Worm (Caenorhabditis elegans): ENCODE results near the gene nurf-1.
A peak's percentile ranks its signal among the peaks of the same experiment; 100 is the strongest.

Gene nurf-1

DNA sequence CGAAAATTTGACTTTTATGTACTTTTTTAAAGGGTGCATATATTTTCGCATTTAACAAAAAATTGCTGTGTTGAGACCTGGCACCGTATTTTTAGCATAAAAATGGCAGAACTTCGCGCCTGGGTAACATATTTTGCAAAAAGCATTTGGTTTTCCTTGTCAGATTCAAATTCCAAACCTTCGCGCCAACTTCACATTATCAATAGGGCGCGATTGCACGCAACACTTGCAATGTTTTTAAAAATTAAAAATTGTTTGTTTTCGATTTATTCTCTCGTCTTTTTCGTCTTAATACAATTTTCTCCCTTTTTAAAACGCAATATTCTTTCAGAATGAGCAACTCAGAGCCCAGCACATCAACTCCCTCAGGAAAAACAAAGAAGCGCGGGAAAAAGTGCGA lies 6.9 kb upstream of the nurf-1 start, which contains the start of gene mes-2:
mes-2 (plus strand) TSS at position 330 of the 400 bp plus-strand sequence.
- TF ChIP-seq nhr-237 (tag; optimal IDR thresholded peaks at IDR 0.05) (peak; percentile 50), sptf-1 (tag; optimal IDR thresholded peaks at IDR 0.05) (peak; percentile 14), nhr-2 (tag; optimal IDR thresholded peaks at IDR 0.05) (peak; percentile 3), unc-39 (tag; optimal IDR thresholded peaks at IDR 0.05) (no peak), ces-1 (GFP tag; optimal IDR thresholded peaks at IDR 0.05) (peak; percentile 57), lsy-2 (tag; optimal IDR thresholded peaks at IDR 0.05) (peak; percentile 37), pha-4 (tag; optimal IDR thresholded peaks at IDR 0.05) (peak; percentile 60), mep-1 (tag; optimal IDR thresholded peaks at IDR 0.05) (peak; percentile 88), lin-13 (tag; optimal IDR thresholded peaks at IDR 0.05) (peak; percentile 60), mab-5 (tag; optimal IDR thresholded peaks at IDR 0.05) (no peak), ham-2 (GFP tag; optimal IDR thresholded peaks at IDR 0.05) (no peak), nhr-12 (tag; optimal IDR thresholded peaks at IDR 0.05) (no peak), ceh-83 (GFP tag; optimal IDR thresholded peaks at IDR 0.05) (peak; percentile 53), hlh-1 (tag; optimal IDR thresholded peaks at IDR 0.05) (peak; percentile 68), sem-2 (GFP tag; optimal IDR thresholded peaks at IDR 0.05) (no peak), unc-62 (GFP tag; optimal IDR thresholded peaks at IDR 0.05) (peak; percentile 21)

DNA sequence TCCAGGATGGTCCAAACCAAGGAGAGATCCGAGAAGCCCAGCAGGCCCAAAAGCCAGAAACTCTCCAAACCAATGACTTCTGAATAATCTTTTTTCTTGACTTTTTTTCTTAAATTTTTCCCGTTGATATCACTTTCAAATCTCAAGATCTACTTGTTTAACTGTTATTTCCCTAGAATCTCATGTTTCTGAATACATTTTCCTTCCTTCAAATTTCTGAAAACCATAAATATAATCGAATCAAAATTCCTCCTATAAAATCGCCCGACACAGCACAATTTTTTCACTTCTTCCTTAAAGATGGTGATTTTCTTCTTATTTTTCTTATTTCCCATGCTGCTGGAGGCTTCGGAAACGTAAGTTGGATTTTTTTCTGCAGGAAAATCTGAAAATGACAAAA lies 2.3 kb upstream of the nurf-1 start, which contains the start of gene F26H11.8:
F26H11.8 (plus strand) TSS at position 301 of the 400 bp plus-strand sequence.
- TF ChIP-seq mls-2 (tag; optimal IDR thresholded peaks at IDR 0.05), result no peak
- no peak for TF ChIP-seq nhr-12 (tag; optimal IDR thresholded peaks at IDR 0.05)
- TF ChIP-seq lin-32 (GFP tag; optimal IDR thresholded peaks at IDR 0.05), result no peak
- TF ChIP-seq elt-1 (tag; optimal IDR thresholded peaks at IDR 0.05; ENCODE audit: borderline replicate concordance, insufficient read depth), result no peak
- no peak for TF ChIP-seq nhr-2 (tag; optimal IDR thresholded peaks at IDR 0.05)
- TF ChIP-seq unc-39 (tag; optimal IDR thresholded peaks at IDR 0.05), result no peak
- TF ChIP-seq pha-4 (tag; optimal IDR thresholded peaks at IDR 0.05), result no peak
- no peak for TF ChIP-seq ceh-43 (GFP tag; optimal IDR thresholded peaks at IDR 0.05)
- no peak for TF ChIP-seq ham-2 (GFP tag; optimal IDR thresholded peaks at IDR 0.05)

- TF ChIP-seq sem-2 (GFP tag; optimal IDR thresholded peaks at IDR 0.05) (no peak), cnd-1 (tag; optimal IDR thresholded peaks at IDR 0.05) (no peak), mls-2 (tag; optimal IDR thresholded peaks at IDR 0.05) (no peak), zip-8 (tag; optimal IDR thresholded peaks at IDR 0.05) (no peak), M03D4.4 (tag; optimal IDR thresholded peaks at IDR 0.05) (no peak)
Observed at ce11 chrII:14393766-14394165, 3.3 kb downstream of the nurf-1 start.

DNA sequence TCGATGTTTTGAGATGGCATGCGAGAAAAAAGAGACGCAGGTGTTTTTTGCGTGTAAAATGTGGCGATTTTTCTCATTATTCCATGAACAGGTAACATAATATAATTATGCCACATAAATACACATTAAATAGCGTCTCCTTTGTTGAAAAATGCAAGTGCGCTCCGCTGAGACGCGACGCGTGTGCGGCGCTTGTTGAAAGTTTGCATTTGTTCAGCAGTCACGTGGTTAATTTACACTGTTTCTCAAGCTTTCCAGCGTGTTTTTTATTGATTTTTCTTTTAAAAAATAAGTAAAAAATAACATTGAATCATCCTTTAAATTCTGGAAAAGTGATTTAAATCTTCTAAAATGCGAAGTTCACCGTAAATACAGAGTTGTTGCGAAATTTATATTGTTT lies 9.1 kb downstream of the nurf-1 start:
- TF ChIP-seq pha-4 (tag; optimal IDR thresholded peaks at IDR 0.05), result peak; percentile 95
- TF ChIP-seq nhr-28 (tag; optimal IDR thresholded peaks at IDR 0.05), result no peak
- TF ChIP-seq ztf-11 (tag; optimal IDR thresholded peaks at IDR 0.05), result no peak
- TF ChIP-seq unc-120 (tag; optimal IDR thresholded peaks at IDR 0.05; ENCODE audit: poor library complexity, severe bottlenecking), result peak; percentile 32
- TF ChIP-seq lin-13 (tag; optimal IDR thresholded peaks at IDR 0.05), result peak; percentile 82
- no peak for TF ChIP-seq lin-32 (GFP tag; optimal IDR thresholded peaks at IDR 0.05)
- peak; percentile 91 for TF ChIP-seq ces-1 (GFP tag; optimal IDR thresholded peaks at IDR 0.05)
- peak; percentile 69 for TF ChIP-seq lsy-2 (tag; optimal IDR thresholded peaks at IDR 0.05)
- no peak for TF ChIP-seq drap-1 (GFP tag; optimal IDR thresholded peaks at IDR 0.05)
- TF ChIP-seq ham-2 (GFP tag; optimal IDR thresholded peaks at IDR 0.05), result peak; percentile 52
- peak; percentile 85 for TF ChIP-seq nhr-237 (tag; optimal IDR thresholded peaks at IDR 0.05)
- TF ChIP-seq tbx-8 (GFP tag; optimal IDR thresholded peaks at IDR 0.05), result no peak
- peak; percentile 54 for TF ChIP-seq hlh-1 (tag; optimal IDR thresholded peaks at IDR 0.05)
- TF ChIP-seq nhr-2 (tag; optimal IDR thresholded peaks at IDR 0.05), result peak; percentile 12
- TF ChIP-seq ceh-39 (tag; optimal IDR thresholded peaks at IDR 0.05), result peak; percentile 64
- TF ChIP-seq M03D4.4 (tag; optimal IDR thresholded peaks at IDR 0.05), result peak; percentile 2
- no peak for TF ChIP-seq mls-2 (tag; optimal IDR thresholded peaks at IDR 0.05)
- peak; percentile 82 for TF ChIP-seq mep-1 (tag; optimal IDR thresholded peaks at IDR 0.05)
- TF ChIP-seq sptf-1 (tag; optimal IDR thresholded peaks at IDR 0.05), result peak; percentile 18
- TF ChIP-seq bed-3 (GFP tag; optimal IDR thresholded peaks at IDR 0.05), result no peak
- no peak for TF ChIP-seq elt-1 (tag; optimal IDR thresholded peaks at IDR 0.05; ENCODE audit: borderline replicate concordance, insufficient read depth)
- no peak for TF ChIP-seq nhr-12 (tag; optimal IDR thresholded peaks at IDR 0.05)
- TF ChIP-seq ceh-83 (GFP tag; optimal IDR thresholded peaks at IDR 0.05), result peak; percentile 26
- no peak for TF ChIP-seq zip-8 (tag; optimal IDR thresholded peaks at IDR 0.05)
- peak; percentile 25 for TF ChIP-seq ceh-43 (GFP tag; optimal IDR thresholded peaks at IDR 0.05)
- no peak for TF ChIP-seq snpc-4 (tag; optimal IDR thresholded peaks at IDR 0.05)

- no peak for TF ChIP-seq ztf-11 (tag; optimal IDR thresholded peaks at IDR 0.05)
- TF ChIP-seq nhr-12 (tag; optimal IDR thresholded peaks at IDR 0.05), result no peak
- TF ChIP-seq ham-2 (GFP tag; optimal IDR thresholded peaks at IDR 0.05), result no peak
- no peak for TF ChIP-seq cnd-1 (tag; optimal IDR thresholded peaks at IDR 0.05)
- no peak for TF ChIP-seq nhr-237 (tag; optimal IDR thresholded peaks at IDR 0.05)
- no peak for TF ChIP-seq ceh-39 (tag; optimal IDR thresholded peaks at IDR 0.05)
- no peak for TF ChIP-seq bed-3 (GFP tag; optimal IDR thresholded peaks at IDR 0.05)
- no peak for TF ChIP-seq elt-3 (tag; optimal IDR thresholded peaks at IDR 0.05)
- TF ChIP-seq hlh-1 (tag; optimal IDR thresholded peaks at IDR 0.05), result no peak
- no peak for TF ChIP-seq snpc-4 (tag; optimal IDR thresholded peaks at IDR 0.05)
- no peak for TF ChIP-seq tbx-8 (GFP tag; optimal IDR thresholded peaks at IDR 0.05)
- no peak for TF ChIP-seq nhr-28 (tag; optimal IDR thresholded peaks at IDR 0.05)
- no peak for TF ChIP-seq sptf-1 (tag; optimal IDR thresholded peaks at IDR 0.05)
- no peak for TF ChIP-seq zip-8 (tag; optimal IDR thresholded peaks at IDR 0.05)
- TF ChIP-seq M03D4.4 (tag; optimal IDR thresholded peaks at IDR 0.05), result no peak
- no peak for TF ChIP-seq mab-5 (tag; optimal IDR thresholded peaks at IDR 0.05)
Observed at ce11 chrII:14401098-14401497, 10.6 kb downstream of the nurf-1 start.

Data from whole organism, mixed stage, embryonic.